Worm (Caenorhabditis elegans) whole organism, L2 larva: ENCODE results near the gene Y49F6C.2.

Experiments used
- aly-2 ChIP-seq: fragments of 150-350 bp; optimal IDR thresholded peaks from 2 replicates; lab custom pipeline; 2014; ENCODE audit warnings: missing biosample characterization, missing genetic modification characterization
- blmp-1 ChIP-seq: sonication (generic microtip); optimal IDR thresholded peaks from 2 replicates; lab custom pipeline; 2017; ENCODE audit warnings: missing genetic modification characterization, mild to moderate bottlenecking, missing compliant biosample characterization, antibody characterized with exemption, moderate library complexity; ENCODE audit not compliant: insufficient read depth
- gmeb-1 ChIP-seq: fragments of 150-350 bp; optimal IDR thresholded peaks from 2 replicates; lab custom pipeline; 2014; ENCODE audit warnings: missing biosample characterization, missing genetic modification characterization
- lin-13 ChIP-seq: fragments of 150-350 bp; optimal IDR thresholded peaks from 2 replicates; lab custom pipeline; 2014; ENCODE audit warnings: missing biosample characterization, missing genetic modification reagents, missing genetic modification characterization
- lin-39 ChIP-seq: fragments of 150-350 bp; optimal IDR thresholded peaks from 2 replicates; lab custom pipeline; 2014; ENCODE audit warnings: missing biosample characterization, missing genetic modification reagents, missing genetic modification characterization
- nhr-21 ChIP-seq: fragments of 150-350 bp; optimal IDR thresholded peaks from 2 replicates; lab custom pipeline; 2014; ENCODE audit warnings: missing biosample characterization, missing genetic modification characterization
- sem-4 ChIP-seq: fragments of 150-350 bp; optimal IDR thresholded peaks from 2 replicates; lab custom pipeline; 2014; ENCODE audit warnings: missing biosample characterization, missing genetic modification reagents, missing genetic modification characterization

Gene Y49F6C.2

DNA sequence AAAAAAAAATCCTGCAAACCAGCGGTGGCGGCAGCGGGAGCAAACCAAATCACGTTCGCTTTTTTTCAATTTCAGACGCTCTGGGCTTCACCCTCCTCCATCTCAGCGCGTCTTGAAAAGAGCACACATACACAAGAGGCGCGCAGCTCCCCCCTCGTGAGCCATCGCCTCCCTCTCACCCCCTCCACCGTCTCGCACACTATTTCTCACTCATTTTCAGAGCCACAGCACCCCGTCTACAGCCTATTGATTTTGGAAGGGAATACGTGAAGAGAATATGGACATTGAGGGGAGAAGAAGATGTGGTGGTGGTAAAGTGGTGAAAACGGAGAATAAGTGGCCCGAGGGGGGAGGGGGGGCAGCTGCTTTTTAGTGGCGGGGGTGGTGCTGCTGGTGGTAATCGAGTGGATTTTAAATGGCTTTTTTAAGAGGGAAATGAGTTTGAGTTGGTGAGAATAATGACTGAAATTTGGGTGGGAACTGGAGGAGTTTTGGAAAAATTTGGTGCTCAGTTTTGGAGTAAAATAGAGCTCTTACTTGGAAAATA is 49.9 kb downstream of the Y49F6C.2 start (continued):
- TF ChIP-seq aly-2, result no peak
- TF ChIP-seq sem-4 (tag; lab: Kevin White, UChicago), result no peak
- TF ChIP-seq gmeb-1, result no peak
- TF ChIP-seq blmp-1 (tag; lab: Kevin White, UChicago), result no peak
- peak; percentile 17 for TF ChIP-seq lin-13 (GFP tag; lab: Kevin White, UChicago)
- no peak for TF ChIP-seq nhr-21
- no peak for TF ChIP-seq lin-39
